Worm (Caenorhabditis elegans): ENCODE measurements around the gene mcm-5.
A peak's percentile ranks its signal among the peaks of the same experiment; 100 is the strongest.

The mcm-5 gene

ce11 chrIII:4335614-4336013 lies 44.5 kb upstream of the mcm-5 start (continued):
- TF ChIP-seq unc-130 (tag; optimal IDR thresholded peaks at IDR 0.05) (no peak), lin-39 (tag; optimal IDR thresholded peaks at IDR 0.05) (no peak)

- TF ChIP-seq irx-1 (tag; optimal IDR thresholded peaks at IDR 0.05) = peak; percentile 6
- peak; percentile 53 for TF ChIP-seq xbp-1 (tag; optimal IDR thresholded peaks at IDR 0.05)
- no peak for TF ChIP-seq aha-1 (tag; optimal IDR thresholded peaks at IDR 0.05)
- TF ChIP-seq sup-37 (GFP tag; optimal IDR thresholded peaks at IDR 0.05) = no peak
- no peak for TF ChIP-seq nhr-77 (tag; optimal IDR thresholded peaks at IDR 0.05)
- no peak for TF ChIP-seq unc-86 (tag; optimal IDR thresholded peaks at IDR 0.05)
- no peak for TF ChIP-seq nhr-28 (tag; optimal IDR thresholded peaks at IDR 0.05)
- no peak for TF ChIP-seq mab-9 (GFP tag; IDR thresholded peaks at IDR 0.05)
- TF ChIP-seq lin-15B (tag; optimal IDR thresholded peaks at IDR 0.05) = no peak
- TF ChIP-seq lir-3 (tag; optimal IDR thresholded peaks at IDR 0.05; ENCODE audit: poor library complexity) = no peak
- TF ChIP-seq mdl-1 (tag; optimal IDR thresholded peaks at IDR 0.05) = peak in 1 of 2 experiments; percentile 34
- no peak for TF ChIP-seq elt-2 (tag; optimal IDR thresholded peaks at IDR 0.05)
- TF ChIP-seq fkh-8 (tag; optimal IDR thresholded peaks at IDR 0.05) = no peak
- peak; percentile 66 for TF ChIP-seq nhr-71 (tag; optimal IDR thresholded peaks at IDR 0.05)
- TF ChIP-seq nhr-84 (tag; optimal IDR thresholded peaks at IDR 0.05) = no peak
- TF ChIP-seq hlh-17 (GFP tag; optimal IDR thresholded peaks at IDR 0.05; ENCODE audit: borderline replicate concordance) = no peak
- peak; percentile 20 for TF ChIP-seq snpc-4 (tag; optimal IDR thresholded peaks at IDR 0.05)
- peak; percentile 62 to 72 for TF ChIP-seq lsy-2 (tag; optimal IDR thresholded peaks at IDR 0.05)
- TF ChIP-seq fkh-10 (GFP tag; optimal IDR thresholded peaks at IDR 0.05) = no peak
- TF ChIP-seq hlh-4 (tag; optimal IDR thresholded peaks at IDR 0.05) = no peak
- no peak for TF ChIP-seq F16B12.6 (tag; optimal IDR thresholded peaks at IDR 0.05)
- TF ChIP-seq ztf-11 (tag; optimal IDR thresholded peaks at IDR 0.05) = no peak
- no peak for TF ChIP-seq unc-130 (tag; optimal IDR thresholded peaks at IDR 0.05)
- TF ChIP-seq Y116A8C.19 (tag; optimal IDR thresholded peaks at IDR 0.05; ENCODE audit: borderline replicate concordance) = no peak
- TF ChIP-seq rnt-1 (tag; optimal IDR thresholded peaks at IDR 0.05) = peak; percentile 70
- TF ChIP-seq jun-1 (tag; optimal IDR thresholded peaks at IDR 0.05) = no peak
- peak; percentile 34 for TF ChIP-seq nhr-20 (tag; optimal IDR thresholded peaks at IDR 0.05)
- peak; percentile 28 for TF ChIP-seq tbx-2 (tag; optimal IDR thresholded peaks at IDR 0.05)
- no peak for TF ChIP-seq ces-1 (GFP tag; optimal IDR thresholded peaks at IDR 0.05)
- TF ChIP-seq vab-15 (tag; optimal IDR thresholded peaks at IDR 0.05) = no peak
- no peak for TF ChIP-seq hpl-2 (GFP tag; optimal IDR thresholded peaks at IDR 0.05)
- no peak for TF ChIP-seq ets-5 (GFP tag; IDR thresholded peaks at IDR 0.05)
- no peak for TF ChIP-seq C04F5.9 (tag; optimal IDR thresholded peaks at IDR 0.05)
- TF ChIP-seq ceh-63 (GFP tag; optimal IDR thresholded peaks at IDR 0.05) = no peak
- no peak for TF ChIP-seq tlp-1 (tag; optimal IDR thresholded peaks at IDR 0.05)
- no peak for TF ChIP-seq ceh-8 (GFP tag; optimal IDR thresholded peaks at IDR 0.05)
- no peak for TF ChIP-seq egl-13 (tag; optimal IDR thresholded peaks at IDR 0.05)
- TF ChIP-seq ceh-88 (GFP tag; IDR thresholded peaks at IDR 0.05) = no peak
- TF ChIP-seq nhr-19 (GFP tag; conservative IDR thresholded peaks at IDR 0.05) = peak; percentile 29
- peak; percentile 19 for TF ChIP-seq dsc-1 (tag; optimal IDR thresholded peaks at IDR 0.05)
- no peak for TF ChIP-seq zip-4 (GFP tag; optimal IDR thresholded peaks at IDR 0.05)
- TF ChIP-seq fos-1 (tag; optimal IDR thresholded peaks at IDR 0.05) = no peak
- TF ChIP-seq ceh-90 (tag; optimal IDR thresholded peaks at IDR 0.05) = no peak
- no peak for TF ChIP-seq sox-4 (tag; optimal IDR thresholded peaks at IDR 0.05)
- peak; percentile 69 for TF ChIP-seq pag-3 (tag; optimal IDR thresholded peaks at IDR 0.05; ENCODE audit: borderline replicate concordance, insufficient read depth)
- TF ChIP-seq skn-1 (tag; optimal IDR thresholded peaks at IDR 0.05) = peak; percentile 66
- TF ChIP-seq nhr-237 (tag; optimal IDR thresholded peaks at IDR 0.05) = no peak
- no peak for TF ChIP-seq unc-30 (tag; optimal IDR thresholded peaks at IDR 0.05)
- no peak for TF ChIP-seq unc-98 (GFP tag; IDR thresholded peaks at IDR 0.05)
- no peak for TF ChIP-seq lin-13 (GFP tag; optimal IDR thresholded peaks at IDR 0.05)
Observed at ce11 chrIII:4332543-4333042, 41.5 kb upstream of the mcm-5 start, which contains the start of gene cdk-12. Gene cdk-12 (plus strand): TSS chrIII:4332992.
